Worm (Caenorhabditis elegans): Measurements from ENCODE around the gene htas-1.

ce11 chrIV:9717844-9718243, 34.5 kb upstream of the htas-1 start:
- TF ChIP-seq unc-62 (GFP tag; optimal IDR thresholded peaks at IDR 0.05) = no peak
- TF ChIP-seq lin-11 (tag; optimal IDR thresholded peaks at IDR 0.05) = no peak
- no peak for TF ChIP-seq ceh-82 (tag; optimal IDR thresholded peaks at IDR 0.05)
- no peak for TF ChIP-seq snpc-4 (tag; optimal IDR thresholded peaks at IDR 0.05)
- no peak for TF ChIP-seq mbf-1 (tag; optimal IDR thresholded peaks at IDR 0.05)
- TF ChIP-seq skn-1 (tag; optimal IDR thresholded peaks at IDR 0.05) = no peak
- TF ChIP-seq ama-1 (optimal IDR thresholded peaks at IDR 0.05) = no peak
- no peak for TF ChIP-seq mdl-1 (tag; optimal IDR thresholded peaks at IDR 0.05)
- TF ChIP-seq nhr-11 (tag; optimal IDR thresholded peaks at IDR 0.05) = no peak
- no peak for TF ChIP-seq sem-4 (tag; optimal IDR thresholded peaks at IDR 0.05)
- TF ChIP-seq nhr-237 (tag; optimal IDR thresholded peaks at IDR 0.05) = no peak
